Worm (Caenorhabditis elegans) whole organism, mixed stage, embryonic: ENCODE results near the gene trpp-3.
A peak's percentile ranks its signal among the peaks of the same experiment; 100 is the strongest.

Source experiments
- M03D4.4 ChIP-seq: sonication (generic microtip); optimal IDR thresholded peaks from 2 replicates; lab custom pipeline; 2017; ENCODE audit warnings: mild to moderate bottlenecking, missing genetic modification characterization, missing compliant biosample characterization
- bed-3 ChIP-seq: fragments of 200-800 bp; sonication (Bioruptor generic); optimal IDR thresholded peaks from 3 replicates; lab custom pipeline; 2018; ENCODE audit warnings: mild to moderate bottlenecking, missing genetic modification characterization, moderate library complexity, missing compliant biosample characterization
- blmp-1 ChIP-seq: fragments of 150-350 bp; optimal IDR thresholded peaks from 2 replicates; lab custom pipeline; 2014; ENCODE audit warnings: missing biosample characterization, missing genetic modification characterization
- ceh-39 ChIP-seq: fragments of 150-350 bp; optimal IDR thresholded peaks from 2 replicates; lab custom pipeline; 2014; ENCODE audit warnings: missing biosample characterization, missing genetic modification characterization
- ceh-43 ChIP-seq: fragments of 200-800 bp; sonication (Bioruptor generic); optimal IDR thresholded peaks from 2 replicates; lab custom pipeline; 2018; ENCODE audit warnings: mild to moderate bottlenecking, missing genetic modification characterization, moderate library complexity, missing compliant biosample characterization
- ceh-83 ChIP-seq: fragments of 200-800 bp; sonication (Bioruptor generic); optimal IDR thresholded peaks from 2 replicates; lab custom pipeline; 2018; ENCODE audit warnings: mild to moderate bottlenecking, missing genetic modification characterization, missing compliant biosample characterization
- ces-1 ChIP-seq: fragments of 150-350 bp; optimal IDR thresholded peaks from 2 replicates; lab custom pipeline; 2014; ENCODE audit warnings: missing biosample characterization, missing genetic modification reagents, missing genetic modification characterization
- cnd-1 ChIP-seq: fragments of 200-800 bp; sonication (Bioruptor generic); optimal IDR thresholded peaks from 2 replicates; lab custom pipeline; 2018; ENCODE audit warnings: mild to moderate bottlenecking, missing genetic modification characterization, missing compliant biosample characterization
- drap-1 ChIP-seq: fragments of 200-800 bp; sonication (Bioruptor generic); optimal IDR thresholded peaks from 3 replicates; lab custom pipeline; 2018; ENCODE audit warnings: mild to moderate bottlenecking, missing genetic modification characterization, missing compliant biosample characterization
- elt-1 ChIP-seq: sonication (generic microtip); optimal IDR thresholded peaks from 2 replicates; lab custom pipeline; 2017; ENCODE audit warnings: missing genetic modification characterization, mild to moderate bottlenecking, missing compliant biosample characterization, antibody characterized with exemption, moderate library complexity, borderline replicate concordance; ENCODE audit not compliant: insufficient read depth
- elt-3 ChIP-seq: fragments of 150-350 bp; optimal IDR thresholded peaks from 2 replicates; lab custom pipeline; 2014; ENCODE audit warnings: missing biosample characterization, missing genetic modification characterization
- flh-1 ChIP-seq: fragments of 200-800 bp; sonication (Bioruptor generic); optimal IDR thresholded peaks from 2 replicates; lab custom pipeline; 2018; ENCODE audit warnings: mild to moderate bottlenecking, missing genetic modification characterization, moderate library complexity, missing compliant biosample characterization
- ham-2 ChIP-seq: fragments of 200-800 bp; sonication (Bioruptor generic); optimal IDR thresholded peaks from 2 replicates; lab custom pipeline; 2018; ENCODE audit warnings: mild to moderate bottlenecking, missing genetic modification characterization, missing compliant biosample characterization
- hlh-1 ChIP-seq: fragments of 150-350 bp; optimal IDR thresholded peaks from 2 replicates; lab custom pipeline; 2014; ENCODE audit warnings: missing biosample characterization, missing genetic modification reagents, missing genetic modification characterization
- lin-13 ChIP-seq: fragments of 150-350 bp; optimal IDR thresholded peaks from 2 replicates; lab custom pipeline; 2014; ENCODE audit warnings: missing biosample characterization, missing genetic modification characterization
- lin-32 ChIP-seq: fragments of 200-800 bp; sonication (Bioruptor generic); optimal IDR thresholded peaks from 2 replicates; lab custom pipeline; 2018; ENCODE audit warnings: mild to moderate bottlenecking, missing genetic modification characterization, missing compliant biosample characterization
- lsy-2 ChIP-seq: fragments of 150-350 bp; optimal IDR thresholded peaks from 2 replicates; lab custom pipeline; 2014; ENCODE audit warnings: missing biosample characterization, missing genetic modification characterization
- mab-5 ChIP-seq: fragments of 150-350 bp; optimal IDR thresholded peaks from 2 replicates; lab custom pipeline; 2014; ENCODE audit warnings: missing biosample characterization, missing genetic modification characterization
- mep-1 ChIP-seq: fragments of 150-350 bp; optimal IDR thresholded peaks from 2 replicates; lab custom pipeline; 2017; ENCODE audit warnings: missing biosample characterization, missing genetic modification reagents, missing genetic modification characterization, inconsistent platforms
- mls-2 ChIP-seq: sonication (generic microtip); optimal IDR thresholded peaks from 2 replicates; lab custom pipeline; 2016; ENCODE audit warnings: mild to moderate bottlenecking, missing genetic modification characterization, moderate library complexity, missing compliant biosample characterization
- nhr-2 ChIP-seq: fragments of 150-350 bp; optimal IDR thresholded peaks from 2 replicates; lab custom pipeline; 2014; ENCODE audit warnings: missing biosample characterization, missing genetic modification characterization
- nhr-237 ChIP-seq: fragments of 150-350 bp; optimal IDR thresholded peaks from 2 replicates; lab custom pipeline; 2014; ENCODE audit warnings: missing biosample characterization, missing genetic modification characterization
- nhr-28 ChIP-seq: fragments of 150-350 bp; optimal IDR thresholded peaks from 2 replicates; lab custom pipeline; 2014; ENCODE audit warnings: missing biosample characterization, missing genetic modification characterization
- nhr-76 ChIP-seq: sonication (generic microtip); optimal IDR thresholded peaks from 2 replicates; lab custom pipeline; 2017; ENCODE audit warnings: missing biosample characterization, missing genetic modification characterization
- pha-4 ChIP-seq: fragments of 150-350 bp; optimal IDR thresholded peaks from 2 replicates; lab custom pipeline; 2018; ENCODE audit warnings: missing biosample characterization, missing genetic modification reagents, missing genetic modification characterization
- sem-2 ChIP-seq: fragments of 200-800 bp; sonication (Bioruptor generic); optimal IDR thresholded peaks from 2 replicates; lab custom pipeline; 2018; ENCODE audit warnings: mild to moderate bottlenecking, missing genetic modification characterization, missing compliant biosample characterization
- snpc-4 ChIP-seq: fragments of 150-350 bp; optimal IDR thresholded peaks from 2 replicates; lab custom pipeline; 2014; ENCODE audit warnings: missing biosample characterization, missing genetic modification characterization
- sptf-1 ChIP-seq: sonication (generic microtip); optimal IDR thresholded peaks from 2 replicates; lab custom pipeline; 2017; ENCODE audit warnings: mild to moderate bottlenecking, missing genetic modification characterization, moderate library complexity, missing compliant biosample characterization
- tbx-8 ChIP-seq: fragments of 200-800 bp; sonication (Bioruptor generic); optimal IDR thresholded peaks from 2 replicates; lab custom pipeline; 2018; ENCODE audit warnings: mild to moderate bottlenecking, missing genetic modification characterization, moderate library complexity, missing compliant biosample characterization
- unc-120 ChIP-seq: sonication (generic microtip); optimal IDR thresholded peaks from 2 replicates; lab custom pipeline; 2017; ENCODE audit warnings: missing genetic modification characterization, missing compliant biosample characterization; ENCODE audit not compliant: poor library complexity, severe bottlenecking
- unc-39 ChIP-seq: fragments of 150-350 bp; optimal IDR thresholded peaks from 2 replicates; lab custom pipeline; 2014; ENCODE audit warnings: missing biosample characterization, missing genetic modification characterization
- unc-62 ChIP-seq: fragments of 150-350 bp; optimal IDR thresholded peaks from 2 replicates; lab custom pipeline; 2014; ENCODE audit warnings: missing biosample characterization, missing genetic modification reagents, missing genetic modification characterization
- zip-8 ChIP-seq: fragments of 150-350 bp; optimal IDR thresholded peaks from 2 replicates; lab custom pipeline; 2014; ENCODE audit warnings: missing biosample characterization, missing genetic modification characterization
- ztf-11 ChIP-seq: fragments of 150-350 bp; optimal IDR thresholded peaks from 2 replicates; lab custom pipeline; 2014; ENCODE audit warnings: missing biosample characterization, missing genetic modification characterization

Gene trpp-3

DNA sequence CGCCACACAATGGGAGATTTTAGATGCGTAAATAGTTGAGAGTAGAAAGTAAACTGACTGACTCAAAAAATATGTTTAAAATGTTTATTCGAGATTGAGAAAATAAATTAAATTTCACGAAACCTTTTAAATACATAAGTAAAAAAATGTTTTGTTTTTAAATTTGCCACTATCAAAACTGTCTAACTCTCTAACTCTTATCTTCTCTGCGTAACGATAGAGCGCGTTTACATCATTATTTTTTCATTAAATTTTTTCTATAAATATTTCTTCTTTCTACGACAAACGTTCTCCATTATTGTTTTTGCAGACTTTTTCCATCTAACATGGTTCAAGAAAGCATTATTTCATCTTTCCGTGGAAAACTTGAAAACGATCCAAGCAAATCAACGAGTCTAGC is 17.5 kb downstream of the trpp-3 start, which contains the start of gene eif-2Balpha:
TSS of gene eif-2Balpha (plus strand) at position 304 of the 400 bp plus-strand sequence.
- TF ChIP-seq lsy-2 (tag; lab: Kevin White, UChicago) = peak; percentile 75
- TF ChIP-seq ces-1 (GFP tag; lab: Kevin White, UChicago) = peak; percentile 64
- no peak for TF ChIP-seq tbx-8 (GFP tag; lab: Kevin White, UChicago)

- TF ChIP-seq elt-3 (tag; lab: Kevin White, UChicago) (no peak), ham-2 (no peak), nhr-237 (tag; lab: Kevin White, UChicago) (no peak), mep-1 (tag; lab: Kevin White, UChicago) (no peak), hlh-1 (tag; lab: Kevin White, UChicago) (no peak), sptf-1 (no peak), sem-2 (GFP tag; lab: Kevin White, UChicago) (no peak), ces-1 (GFP tag; lab: Kevin White, UChicago) (no peak), tbx-8 (GFP tag; lab: Kevin White, UChicago) (no peak), lin-13 (no peak), snpc-4 (no peak), pha-4 (no peak)
- TF ChIP-seq, all 35 proteins: peak for 0
These were observed 18.8 kb downstream of the trpp-3 start, which contains the start of gene ZK1098.9 for ce11 chrIII:9544125-9544524. Gene ZK1098.9, plus strand, starts transcription at chrIII:9544425.

- TF ChIP-seq drap-1 (GFP tag; lab: Kevin White, UChicago) = no peak
These were observed 19.5 kb downstream of the trpp-3 start, which contains the start of gene ZK1098.12 for ce11 chrIII:9544820-9545219. Gene ZK1098.12, plus strand, starts transcription at chrIII:9545120.

DNA sequence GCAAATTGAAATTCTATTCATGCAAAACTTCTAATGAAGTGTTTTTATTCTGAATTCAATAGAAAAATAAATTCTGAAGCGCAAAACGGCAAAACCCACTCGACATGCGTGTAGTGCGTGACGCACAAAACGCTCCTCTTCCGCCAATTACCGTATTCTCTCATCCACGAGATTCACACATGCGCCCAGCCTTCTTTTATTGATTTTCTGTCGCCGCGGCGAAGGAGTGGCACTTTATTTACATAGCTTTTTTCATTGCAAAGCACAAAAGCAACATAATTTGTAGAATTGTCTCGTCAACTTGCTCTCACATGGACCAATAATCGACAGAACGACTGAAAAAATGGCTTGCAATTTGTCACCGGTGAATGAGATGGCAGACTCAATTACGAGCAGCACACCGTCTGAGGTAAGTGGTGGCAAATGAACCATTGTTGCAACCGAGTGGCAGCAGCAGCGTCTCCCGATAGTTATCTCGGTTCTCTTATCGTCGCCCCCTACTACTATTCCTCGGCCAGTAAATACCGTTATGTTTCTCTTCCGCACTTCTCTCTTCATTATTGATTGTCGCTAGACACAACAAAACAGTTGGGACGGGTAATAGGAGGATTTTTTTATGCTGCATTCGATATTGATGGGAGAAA is 20.8 kb downstream of the trpp-3 start, which contains the start of gene unc-16:
TSS of gene unc-16 (plus strand) at position 243 of the 644 bp plus-strand sequence.
- TF ChIP-seq nhr-237 (tag; lab: Kevin White, UChicago) (peak; percentile 65), lin-32 (GFP tag; lab: Kevin White, UChicago) (no peak), sem-2 (GFP tag; lab: Kevin White, UChicago) (no peak), nhr-76 (tag; lab: Kevin White, UChicago) (no peak), cnd-1 (tag; lab: Kevin White, UChicago) (no peak), elt-1 (tag; lab: Kevin White, UChicago) (peak; percentile 49), elt-3 (tag; lab: Kevin White, UChicago) (no peak), unc-62 (GFP tag; lab: Kevin White, UChicago) (peak; percentile 91), hlh-1 (tag; lab: Kevin White, UChicago) (peak; percentile 47), blmp-1 (tag; lab: Kevin White, UChicago) (no peak), lin-13 (peak; percentile 77), bed-3 (GFP tag; lab: Kevin White, UChicago) (no peak), nhr-2 (tag; lab: Kevin White, UChicago) (no peak), ztf-11 (tag; lab: Kevin White, UChicago) (no peak), zip-8 (tag; lab: Kevin White, UChicago) (no peak), flh-1 (GFP tag; lab: Kevin White, UChicago) (no peak), ceh-83 (peak; percentile 20), sptf-1 (no peak), unc-120 (tag; lab: Kevin White, UChicago) (peak; percentile 27), drap-1 (GFP tag; lab: Kevin White, UChicago) (peak; percentile 32), mep-1 (tag; lab: Kevin White, UChicago) (peak; percentile 78), ceh-43 (GFP tag; lab: Kevin White, UChicago) (no peak), lsy-2 (tag; lab: Kevin White, UChicago) (peak; percentile 98), tbx-8 (GFP tag; lab: Kevin White, UChicago) (no peak), M03D4.4 (tag; lab: Kevin White, UChicago) (peak; percentile 32), pha-4 (peak; percentile 91), unc-39 (tag; lab: Kevin White, UChicago) (no peak), ham-2 (peak; percentile 22), snpc-4 (no peak), mls-2 (peak; percentile 54), ceh-39 (peak; percentile 47), ces-1 (GFP tag; lab: Kevin White, UChicago) (peak; percentile 78), mab-5 (tag; lab: Kevin White, UChicago) (no peak), nhr-28 (tag; lab: Kevin White, UChicago) (no peak)
